Fruit fly (Drosophila melanogaster) whole organism, embryonic: ENCODE measurements around the gene TBC1D16.

Experiments used
- Aef1 ChIP-seq: fragments of 200-800 bp; sonication (Bioruptor generic); IDR thresholded peaks from 3 replicates; pipeline ENCODE4 v1.3.6; 2022; ENCODE audit warnings: missing biosample characterization, missing genetic modification characterization
- Antp ChIP-seq: fragments of 200-800 bp; sonication (Bioruptor generic); optimal IDR thresholded peaks from 3 replicates; lab custom pipeline; 2016; ENCODE audit warnings: missing biosample characterization, missing genetic modification characterization
- Awh ChIP-seq: fragments of 200-800 bp; sonication (Bioruptor generic); IDR thresholded peaks from 2 replicates; pipeline ENCODE4, ENCODE4 v1.3.6; 2022; ENCODE audit warnings: missing biosample characterization, missing genetic modification characterization
- BtbVII ChIP-seq: fragments of 200-800 bp; sonication (Bioruptor generic); optimal IDR thresholded peaks from 3 replicates; lab custom pipeline; 2017; ENCODE audit warnings: missing biosample characterization, mild to moderate bottlenecking, missing genetic modification characterization
- CG10147 ChIP-seq: fragments of 200-800 bp; sonication (Bioruptor generic); optimal IDR thresholded peaks from 2 replicates; lab custom pipeline; 2019; ENCODE audit warnings: missing biosample characterization, mild to moderate bottlenecking, missing genetic modification characterization, moderate library complexity
- CG10565 ChIP-seq: fragments of 200-800 bp; sonication (Bioruptor generic); optimal IDR thresholded peaks from 3 replicates; lab custom pipeline; 2016; ENCODE audit warnings: missing biosample characterization, mild to moderate bottlenecking, missing genetic modification characterization
- CG11723 ChIP-seq: fragments of 200-800 bp; sonication (Bioruptor generic); optimal IDR thresholded peaks from 2 replicates; lab custom pipeline; 2017; ENCODE audit warnings: missing biosample characterization, mild to moderate bottlenecking, missing genetic modification characterization
- CG14710 ChIP-seq: fragments of 200-800 bp; sonication (Bioruptor generic); optimal IDR thresholded peaks from 3 replicates; lab custom pipeline; 2019; ENCODE audit warnings: missing biosample characterization, mild to moderate bottlenecking, missing genetic modification characterization, moderate library complexity
- CG15601 ChIP-seq: fragments of 200-800 bp; sonication (Bioruptor generic); optimal IDR thresholded peaks from 3 replicates; lab custom pipeline; 2019; ENCODE audit warnings: missing biosample characterization, mild to moderate bottlenecking, missing genetic modification characterization, moderate library complexity
- CG16863 ChIP-seq: fragments of 200-800 bp; sonication (Bioruptor generic); optimal IDR thresholded peaks from 3 replicates; lab custom pipeline; 2016; ENCODE audit warnings: missing biosample characterization, missing genetic modification characterization
- CG17328 ChIP-seq: fragments of 200-800 bp; sonication (Bioruptor generic); IDR thresholded peaks from 2 replicates; pipeline ENCODE4 v1.3.6; 2022; ENCODE audit warnings: missing biosample characterization, missing genetic modification characterization
- CG17385 ChIP-seq: fragments of 200-800 bp; sonication (Bioruptor generic); optimal IDR thresholded peaks from 3 replicates; lab custom pipeline; 2018; ENCODE audit warnings: missing biosample characterization, mild to moderate bottlenecking, missing genetic modification characterization
- CG2199 ChIP-seq: fragments of 200-800 bp; sonication (Bioruptor generic); IDR thresholded peaks from 3 replicates; pipeline ENCODE4 v1.3.6; 2022; ENCODE audit warnings: missing biosample characterization, missing genetic modification characterization
- CG30020 ChIP-seq: fragments of 200-800 bp; optimal IDR thresholded peaks from 2 replicates; lab custom pipeline; 2019; ENCODE audit warnings: missing biosample characterization, mild to moderate bottlenecking, missing genetic modification characterization, moderate library complexity
- CG33213 ChIP-seq: fragments of 200-800 bp; sonication (Bioruptor generic); optimal IDR thresholded peaks from 3 replicates; lab custom pipeline; 2016; ENCODE audit warnings: missing biosample characterization, missing genetic modification characterization
- CG3726 ChIP-seq: fragments of 200-800 bp; sonication (Bioruptor generic); IDR thresholded peaks from 3 replicates; pipeline ENCODE4, ENCODE4 v1.3.6; 2022; ENCODE audit warnings: missing biosample characterization, missing genetic modification characterization
- CG43689 ChIP-seq: fragments of 200-800 bp; sonication (Bioruptor generic); IDR thresholded peaks from 2 replicates; pipeline ENCODE4 v1.3.6; 2022; ENCODE audit warnings: missing biosample characterization, missing genetic modification characterization
- CG4424 ChIP-seq: fragments of 200-800 bp; sonication (Bioruptor generic); optimal IDR thresholded peaks from 3 replicates; lab custom pipeline; 2016; ENCODE audit warnings: missing biosample characterization, missing genetic modification characterization
- CG6254 ChIP-seq: fragments of 200-800 bp; sonication (Bioruptor generic); optimal IDR thresholded peaks from 3 replicates; lab custom pipeline; 2017; ENCODE audit warnings: mild to moderate bottlenecking, missing biosample characterization, missing genetic modification reagents, missing genetic modification characterization
- CG7372 ChIP-seq: fragments of 200-800 bp; sonication (Bioruptor generic); IDR thresholded peaks from 2 replicates; pipeline ENCODE4 v1.3.6; 2022; ENCODE audit warnings: missing biosample characterization, missing genetic modification characterization
- CG7987 ChIP-seq: fragments of 200-800 bp; sonication (Bioruptor generic); optimal IDR thresholded peaks from 2 replicates; lab custom pipeline; 2018; ENCODE audit warnings: missing biosample characterization, mild to moderate bottlenecking, missing genetic modification characterization, moderate library complexity
- CG8281 ChIP-seq: fragments of 200-800 bp; sonication (Bioruptor generic); optimal IDR thresholded peaks from 2 replicates; lab custom pipeline; 2018; ENCODE audit warnings: missing biosample characterization, mild to moderate bottlenecking, missing genetic modification characterization, moderate library complexity
- CrebB ChIP-seq: fragments of 200-800 bp; sonication (Bioruptor generic); optimal IDR thresholded peaks from 3 replicates; lab custom pipeline; 2018; ENCODE audit warnings: missing biosample characterization, mild to moderate bottlenecking, missing genetic modification characterization
- Dek ChIP-seq: fragments of 200-800 bp; sonication (Bioruptor generic); optimal IDR thresholded peaks from 3 replicates; lab custom pipeline; 2019; ENCODE audit warnings: missing biosample characterization, mild to moderate bottlenecking, missing genetic modification characterization, moderate library complexity
- Dip3 ChIP-seq: fragments of 200-800 bp; sonication (Bioruptor generic); optimal IDR thresholded peaks from 3 replicates; lab custom pipeline; 2016; ENCODE audit warnings: missing biosample characterization, missing genetic modification characterization
- HLH3B ChIP-seq: fragments of 200-800 bp; sonication (Bioruptor generic); IDR thresholded peaks from 2 replicates; pipeline ENCODE4 v1.3.6; 2022; ENCODE audit warnings: missing biosample characterization, missing genetic modification characterization
- Hmr ChIP-seq: fragments of 200-800 bp; sonication (Bioruptor generic); optimal IDR thresholded peaks from 3 replicates; lab custom pipeline; 2017; ENCODE audit warnings: mild to moderate bottlenecking, missing biosample characterization, missing genetic modification reagents, missing genetic modification characterization
- Jarid2 ChIP-seq: fragments of 200-800 bp; sonication (Bioruptor generic); optimal IDR thresholded peaks from 3 replicates; lab custom pipeline; 2017; ENCODE audit warnings: mild to moderate bottlenecking, missing biosample characterization, missing genetic modification reagents, missing genetic modification characterization
- Mad ChIP-seq: fragments of 200-800 bp; sonication (Bioruptor generic); optimal IDR thresholded peaks from 2 replicates; lab custom pipeline; 2016; ENCODE audit warnings: missing biosample characterization, missing genetic modification characterization
- NC2β ChIP-seq: fragments of 200-800 bp; sonication (Bioruptor generic); optimal IDR thresholded peaks from 2 replicates; lab custom pipeline; 2016; ENCODE audit warnings: missing biosample characterization, missing genetic modification characterization
- Opbp ChIP-seq: fragments of 200-800 bp; sonication (Bioruptor generic); IDR thresholded peaks from 3 replicates; pipeline ENCODE4 v1.3.6; 2022; ENCODE audit warnings: missing biosample characterization, missing genetic modification characterization; ENCODE audit not compliant: partially characterized antibody
- Side ChIP-seq: fragments of 200-800 bp; sonication (Bioruptor generic); optimal IDR thresholded peaks from 2 replicates; lab custom pipeline; 2016; ENCODE audit warnings: missing biosample characterization, missing genetic modification characterization
- Six4 ChIP-seq: fragments of 200-800 bp; sonication (Bioruptor generic); optimal IDR thresholded peaks from 2 replicates; lab custom pipeline; 2016; ENCODE audit warnings: missing biosample characterization, missing genetic modification characterization
- Trl ChIP-seq, 3 experiments: fragments of >200 bp in 2 of 3; fragments of 200-800 bp in 1 of 3; sonication (Bioruptor generic) in 1 of 3; optimal IDR thresholded peaks; 2 replicates in 1 of 3; 3 replicates in 2 of 3; lab custom pipeline; 2016 to 2017; ENCODE audit warnings: missing biosample characterization in 1 of 3, missing genetic modification characterization in 1 of 3
- aop ChIP-seq: fragments of 200-800 bp; sonication (Bioruptor generic); IDR thresholded peaks from 2 replicates; pipeline ENCODE4 v1.3.6; 2022; ENCODE audit warnings: missing biosample characterization, missing genetic modification characterization
- ara ChIP-seq: fragments of 200-800 bp; sonication (Bioruptor generic); IDR thresholded peaks from 2 replicates; pipeline ENCODE4 v1.3.6; 2022; ENCODE audit warnings: missing biosample characterization, missing genetic modification characterization
- az2 ChIP-seq: fragments of 200-800 bp; sonication (Bioruptor generic); optimal IDR thresholded peaks from 3 replicates; lab custom pipeline; 2016; ENCODE audit warnings: missing biosample characterization, missing genetic modification characterization
- cad ChIP-seq: fragments of >200 bp; optimal IDR thresholded peaks from 2 replicates; lab custom pipeline; 2017; ENCODE audit warnings: missing biosample characterization, missing genetic modification characterization
- crol ChIP-seq: fragments of 200-800 bp; sonication (Bioruptor generic); IDR thresholded peaks from 2 replicates; pipeline ENCODE4 v1.3.6; 2022; ENCODE audit warnings: missing biosample characterization, missing genetic modification characterization
- disco-r ChIP-seq: fragments of 200-800 bp; sonication (Bioruptor generic); optimal IDR thresholded peaks from 2 replicates; lab custom pipeline; 2016; ENCODE audit warnings: missing biosample characterization, missing genetic modification characterization
- ewg ChIP-seq: fragments of 200-800 bp; sonication (Bioruptor generic); optimal IDR thresholded peaks from 3 replicates; lab custom pipeline; 2017; ENCODE audit warnings: mild to moderate bottlenecking, missing biosample characterization, missing genetic modification reagents, missing genetic modification characterization
- fd96Cb ChIP-seq: fragments of 200-800 bp; sonication (Bioruptor generic); optimal IDR thresholded peaks from 2 replicates; lab custom pipeline; 2018; ENCODE audit warnings: missing biosample characterization, mild to moderate bottlenecking, missing genetic modification characterization, moderate library complexity
- gcm2 ChIP-seq: fragments of 200-800 bp; sonication (Bioruptor generic); optimal IDR thresholded peaks from 2 replicates; lab custom pipeline; 2016; ENCODE audit warnings: missing biosample characterization, missing genetic modification characterization
- gro ChIP-seq: fragments of 200-800 bp; sonication (Bioruptor generic); optimal IDR thresholded peaks from 2 replicates; lab custom pipeline; 2016; ENCODE audit warnings: missing biosample characterization, missing genetic modification characterization
- ham ChIP-seq: fragments of 200-800 bp; sonication (Bioruptor generic); IDR thresholded peaks from 2 replicates; pipeline ENCODE4 v1.3.6; 2022; ENCODE audit warnings: missing biosample characterization, missing genetic modification characterization
- pzg ChIP-seq: fragments of 200-800 bp; sonication (Bioruptor generic); optimal IDR thresholded peaks from 3 replicates; lab custom pipeline; 2018; ENCODE audit warnings: missing biosample characterization, mild to moderate bottlenecking, missing genetic modification characterization, moderate library complexity
- salm ChIP-seq: fragments of 200-800 bp; sonication (Bioruptor generic); optimal IDR thresholded peaks from 2 replicates; lab custom pipeline; 2018; ENCODE audit warnings: missing biosample characterization, mild to moderate bottlenecking, missing genetic modification characterization
- sna ChIP-seq: fragments of 200-800 bp; sonication (Bioruptor generic); IDR thresholded peaks from 2 replicates; pipeline ENCODE4 v1.3.6; 2022; ENCODE audit warnings: missing biosample characterization, missing genetic modification characterization; ENCODE audit not compliant: partially characterized antibody
- stwl ChIP-seq: fragments of 200-800 bp; sonication (Bioruptor generic); optimal IDR thresholded peaks from 3 replicates; lab custom pipeline; 2018; ENCODE audit warnings: missing biosample characterization, mild to moderate bottlenecking, missing genetic modification characterization, moderate library complexity
- tin ChIP-seq: fragments of 200-800 bp; sonication (Bioruptor generic); optimal IDR thresholded peaks from 3 replicates; lab custom pipeline; 2016; ENCODE audit warnings: missing biosample characterization, missing genetic modification characterization
- tll ChIP-seq, 2 experiments: fragments of 200-800 bp in 1 of 2; fragments of >200 bp in 1 of 2; sonication (Bioruptor generic) in 1 of 2; optimal IDR thresholded peaks; 2 replicates each; lab custom pipeline; 2017 to 2019; ENCODE audit warnings: missing biosample characterization in 2 of 2, missing genetic modification characterization in 2 of 2, mild to moderate bottlenecking in 1 of 2, moderate library complexity in 1 of 2

TBC1D16 gene

dm6 chr2L:10435606-10436160 lies at the start of gene TBC1D16, which contains the start of gene holn1 (continued):
- TF ChIP-seq ham (no peak), pzg (GFP tag; lab: Kevin White, UChicago) (peak; percentile 13), Hmr (GFP tag; lab: Kevin White, UChicago) (no peak), Opbp (GFP tag; lab: Robert Waterston, UW) (no peak), CG17385 (GFP tag; lab: Kevin White, UChicago) (no peak), cad (no peak), crol (no peak), Dek (no peak), sna (GFP tag; lab: Robert Waterston, UW) (0 out of 2 replicates have a peak, but pooled peaks have one; percentile 32), Aef1 (GFP tag; lab: Robert Waterston, UW) (no peak), Jarid2 (no peak), CG10147 (GFP tag; lab: Kevin White, UChicago) (no peak), stwl (tag; lab: Kevin White, UChicago) (peak; percentile 44), HLH3B (GFP tag; lab: Robert Waterston, UW) (no peak), CG11723 (GFP tag; lab: Kevin White, UChicago) (no peak), CG8281 (tag; lab: Kevin White, UChicago) (peak; percentile 3), Trl (optimal IDR thresholded peaks at IDR 0.05; lab: Kevin White, UChicago) (no peak), Trl (GFP tag; optimal IDR thresholded peaks at IDR 0.05; lab: Kevin White, UChicago) (no peak), CG7987 (no peak), fd96Cb (tag; lab: Kevin White, UChicago) (no peak), Antp (no peak), NC2β (no peak), CG4424 (GFP tag; lab: Kevin White, UChicago) (no peak), gro (GFP tag; lab: Kevin White, UChicago) (no peak), Side (GFP tag; lab: Kevin White, UChicago) (no peak), gcm2 (no peak), CG14710 (tag; lab: Kevin White, UChicago) (peak; percentile 37), CG17328 (GFP tag; lab: Robert Waterston, UW) (no peak), CG7372 (GFP tag; lab: Robert Waterston, UW) (no peak), aop (no peak), BtbVII (GFP tag; lab: Kevin White, UChicago) (no peak), CG3726 (GFP tag; lab: Robert Waterston, UW) (no peak), tin (no peak), CG10565 (GFP tag; lab: Kevin White, UChicago) (no peak), CG6254 (GFP tag; lab: Kevin White, UChicago) (no peak), ewg (GFP tag; lab: Kevin White, UChicago) (peak; percentile 85), tll (GFP tag; optimal IDR thresholded peaks at IDR 0.05; lab: Kevin White, UChicago) (no peak), CG15601 (tag; lab: Kevin White, UChicago) (no peak), CrebB (no peak), ara (GFP tag; lab: Robert Waterston, UW) (no peak), CG2199 (GFP tag; lab: Robert Waterston, UW) (no peak), CG30020 (tag; lab: Kevin White, UChicago) (peak; percentile 94), Dip3 (no peak), CG43689 (GFP tag; lab: Robert Waterston, UW) (no peak), Six4 (GFP tag; lab: Kevin White, UChicago) (no peak), CG16863 (no peak), az2 (GFP tag; lab: Kevin White, UChicago) (no peak), salm (tag; lab: Kevin White, UChicago) (no peak), CG33213 (GFP tag; lab: Kevin White, UChicago) (no peak), Awh (no peak), Mad (GFP tag; lab: Kevin White, UChicago) (no peak), disco-r (GFP tag; lab: Kevin White, UChicago) (no peak)
